Fruit fly (Drosophila melanogaster): ENCODE data around the gene slx1.

slx1 gene

DNA sequence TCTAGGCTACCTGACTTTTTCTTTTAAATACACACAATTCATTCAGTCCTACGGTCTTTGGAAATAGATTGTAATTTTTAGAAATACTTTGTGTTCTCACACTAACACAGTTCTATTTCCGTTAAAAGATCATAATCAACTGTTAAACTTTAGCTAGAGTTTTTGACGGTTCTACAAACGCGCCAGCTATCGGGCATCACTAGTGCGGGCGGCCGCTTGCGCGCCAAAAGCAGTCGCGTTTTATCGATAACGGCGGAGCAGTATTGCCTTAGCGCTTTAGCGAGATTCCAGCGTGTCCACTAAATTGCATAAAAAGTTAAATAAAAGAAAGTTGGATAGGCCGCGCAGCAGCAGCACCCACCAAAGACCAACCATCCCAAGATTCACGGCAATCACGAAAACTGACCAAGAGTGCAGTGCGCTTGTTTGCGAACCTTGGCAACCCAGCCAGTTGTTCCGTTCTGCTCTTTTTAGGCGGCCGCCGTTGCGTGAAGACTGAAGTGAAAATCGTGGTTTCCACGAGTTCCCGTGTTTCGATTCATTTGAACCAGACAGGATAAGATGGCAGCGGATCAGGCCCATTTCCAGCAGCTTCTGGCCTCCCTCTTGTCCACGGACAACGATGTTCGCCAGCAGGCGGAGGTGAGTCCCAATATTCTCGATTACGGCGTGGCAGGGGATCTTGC, 7.5 kb downstream of the slx1 start, which contains the start of gene Karybeta3 (continued):
- TF ChIP-seq CG4318 (GFP tag; optimal IDR thresholded peaks at IDR 0.05): no peak
- no peak; the same call in 1 of the 2 replicates for TF ChIP-seq Gug (GFP tag; IDR thresholded peaks at IDR 0.05)
- peak; percentile 62 for TF ChIP-seq CG15336 (GFP tag; IDR thresholded peaks at IDR 0.05)
- TF ChIP-seq Sox102F (GFP tag; optimal IDR thresholded peaks at IDR 0.05): peak; percentile 75
- no peak for TF ChIP-seq Smox (GFP tag; optimal IDR thresholded peaks at IDR 0.05)
- no peak for TF ChIP-seq Blimp-1 (GFP tag; optimal IDR thresholded peaks at IDR 0.05)
- peak; percentile 74 for TF ChIP-seq CG8632 (GFP tag; optimal IDR thresholded peaks at IDR 0.05)
- peak; percentile 77 for TF ChIP-seq acj6 (GFP tag; optimal IDR thresholded peaks at IDR 0.05)
- TF ChIP-seq CG16779 (tag; optimal IDR thresholded peaks at IDR 0.05): no peak
- peak in 1 of 2 experiments; percentile 60 for TF ChIP-seq salr (GFP tag; optimal IDR thresholded peaks at IDR 0.05)
- TF ChIP-seq Eip78C (GFP tag): peak; percentile 91
- peak; percentile 81 for TF ChIP-seq Hr4 (GFP tag; optimal IDR thresholded peaks at IDR 0.05)
- TF ChIP-seq CG7368 (GFP tag; optimal IDR thresholded peaks at IDR 0.05): no peak
- TF ChIP-seq esn (GFP tag; optimal IDR thresholded peaks at IDR 0.05): peak; percentile 87
- peak; percentile 49; the same call in 1 of the 2 replicates for TF ChIP-seq CG11294 (GFP tag; IDR thresholded peaks at IDR 0.05)
- TF ChIP-seq CG6854 (GFP tag; optimal IDR thresholded peaks at IDR 0.05): peak; percentile 41
- peak; percentile 55 for TF ChIP-seq CG3032 (tag; optimal IDR thresholded peaks at IDR 0.05)
- peak; percentile 79 for TF ChIP-seq CG8319 (GFP tag; optimal IDR thresholded peaks at IDR 0.05)
- TF ChIP-seq OdsH (GFP tag; optimal IDR thresholded peaks at IDR 0.05): peak; percentile 77
- no peak for TF ChIP-seq CG3919 (GFP tag; optimal IDR thresholded peaks at IDR 0.05)
- TF ChIP-seq pdm3 (GFP tag; optimal IDR thresholded peaks at IDR 0.05): peak; percentile 85
- peak; percentile 15 for TF ChIP-seq fd59A (GFP tag; optimal IDR thresholded peaks at IDR 0.05)
- no peak for TF ChIP-seq svp (GFP tag)
- TF ChIP-seq Sox15 (GFP tag; optimal IDR thresholded peaks at IDR 0.05): peak; percentile 47
- peak; percentile 78 for TF ChIP-seq Met (GFP tag; optimal IDR thresholded peaks at IDR 0.05)
- no peak for TF ChIP-seq CG10631 (GFP tag; optimal IDR thresholded peaks at IDR 0.05)
- peak; percentile 36 for TF ChIP-seq Hr38 (GFP tag; optimal IDR thresholded peaks at IDR 0.05)
- peak; percentile 87 for TF ChIP-seq Sox14 (GFP tag; optimal IDR thresholded peaks at IDR 0.05)
- TF ChIP-seq CG10669 (GFP tag; optimal IDR thresholded peaks at IDR 0.05): no peak
- TF ChIP-seq achi (GFP tag; optimal IDR thresholded peaks at IDR 0.05): peak; percentile 81
- TF ChIP-seq spab (GFP tag; optimal IDR thresholded peaks at IDR 0.05): no peak
- TF ChIP-seq Ets21C (GFP tag; optimal IDR thresholded peaks at IDR 0.05): peak; percentile 66

- TF ChIP-seq CG1621 (tag; optimal IDR thresholded peaks at IDR 0.05): peak; percentile 20
- TF ChIP-seq CG6808 (GFP tag; optimal IDR thresholded peaks at IDR 0.05): no peak
- TF ChIP-seq Gug (GFP tag; IDR thresholded peaks at IDR 0.05): no peak
- TF ChIP-seq vri (GFP tag; optimal IDR thresholded peaks at IDR 0.05): peak; percentile 73
- TF ChIP-seq CG15336 (GFP tag; IDR thresholded peaks at IDR 0.05): peak; percentile 10; the same call in 1 of the 2 replicates
Observed at dm6 chr3R:4649880-4650493, 8.2 kb downstream of the slx1 start.

DNA sequence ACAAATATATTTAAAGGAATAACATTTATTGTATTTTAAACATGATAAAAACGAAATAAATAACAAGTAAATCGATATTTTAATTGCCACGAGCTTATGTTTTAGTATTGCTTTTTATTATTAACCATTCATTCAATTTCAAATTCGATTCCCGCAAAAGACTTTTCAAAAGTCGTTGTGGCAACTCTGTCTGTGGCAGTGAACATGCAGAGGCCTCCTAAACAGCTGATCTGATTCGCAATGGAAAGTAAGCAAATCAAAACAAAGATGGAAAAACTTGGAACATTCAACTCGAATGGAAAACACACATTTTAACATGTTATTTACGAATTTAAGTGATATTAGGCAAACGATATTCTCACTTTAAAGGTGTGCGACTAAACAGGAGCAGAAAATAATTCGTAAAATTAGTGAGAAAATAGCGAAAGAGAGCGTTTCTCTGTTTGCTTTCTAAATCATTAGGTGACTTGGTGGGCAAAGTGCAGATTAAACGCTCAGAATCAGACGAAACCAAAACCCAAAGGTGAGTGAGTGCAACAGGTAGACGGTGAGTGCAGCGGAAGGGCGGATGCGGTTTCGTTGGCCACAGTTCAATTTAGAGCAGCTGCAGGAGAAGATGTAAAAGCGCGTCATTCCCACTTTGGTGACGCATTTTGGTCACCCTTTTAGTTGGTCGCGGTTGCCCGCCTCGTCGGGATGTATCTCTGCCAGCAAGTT, 13.0 kb downstream of the slx1 start, which contains the start of gene spartin:
spartin (plus strand) TSS at position 244 of the 717 bp plus-strand sequence.
- TF ChIP-seq spab (GFP tag; optimal IDR thresholded peaks at IDR 0.05) (no peak), CG6808 (GFP tag; optimal IDR thresholded peaks at IDR 0.05) (peak; percentile 19), CG34406 (GFP tag; optimal IDR thresholded peaks at IDR 0.05) (no peak), OdsH (GFP tag; optimal IDR thresholded peaks at IDR 0.05) (no peak), CG6792 (GFP tag; optimal IDR thresholded peaks at IDR 0.05) (peak; percentile 8), Gug (GFP tag; IDR thresholded peaks at IDR 0.05) (no peak), Smox (GFP tag; optimal IDR thresholded peaks at IDR 0.05) (no peak), CG6163 (GFP tag; IDR thresholded peaks at IDR 0.05) (no peak), CG3032 (tag; optimal IDR thresholded peaks at IDR 0.05) (no peak), CG6276 (GFP tag; optimal IDR thresholded peaks at IDR 0.05) (no peak), fd59A (GFP tag; optimal IDR thresholded peaks at IDR 0.05) (no peak), achi (GFP tag; optimal IDR thresholded peaks at IDR 0.05) (peak; percentile 25), Lpt (GFP tag; optimal IDR thresholded peaks at IDR 0.05) (no peak), CG8632 (GFP tag; optimal IDR thresholded peaks at IDR 0.05) (no peak), CG11902 (GFP tag; optimal IDR thresholded peaks at IDR 0.05) (no peak), CG11294 (GFP tag; IDR thresholded peaks at IDR 0.05) (no peak), CG32006 (GFP tag; optimal IDR thresholded peaks at IDR 0.05) (no peak), Blimp-1 (GFP tag; optimal IDR thresholded peaks at IDR 0.05) (peak; percentile 12), CG8319 (GFP tag; optimal IDR thresholded peaks at IDR 0.05) (no peak), vri (GFP tag; optimal IDR thresholded peaks at IDR 0.05) (no peak), CG6854 (GFP tag; optimal IDR thresholded peaks at IDR 0.05) (no peak), Eip75B (GFP tag; optimal IDR thresholded peaks at IDR 0.05) (peak; percentile 20), CG16779 (tag; optimal IDR thresholded peaks at IDR 0.05) (no peak), CG15336 (GFP tag; IDR thresholded peaks at IDR 0.05) (no peak), Eip93F (GFP tag; optimal IDR thresholded peaks at IDR 0.05) (peak; percentile 13)

All from whole organism, prepupa.